Fruit fly (Drosophila melanogaster): ENCODE measurements around the gene CG33965.

- no peak for TF ChIP-seq pan (optimal IDR thresholded peaks at IDR 0.05)
- no peak for TF ChIP-seq usp (GFP tag; optimal IDR thresholded peaks at IDR 0.05)
- no peak for TF ChIP-seq CG8478 (optimal IDR thresholded peaks at IDR 0.05)
- TF ChIP-seq psq (optimal IDR thresholded peaks at IDR 0.05), result no peak
- TF ChIP-seq EcR (GFP tag; optimal IDR thresholded peaks at IDR 0.05), result no peak
Observed at dm6 chr3L:1258547-1258946, 25.9 kb downstream of the CG33965 start.
